Worm (Caenorhabditis elegans) whole organism, mixed stage, embryonic: ENCODE measurements around the gene T02H6.3.

Experiments
- ceh-39 ChIP-seq: fragments of 150-350 bp; optimal IDR thresholded peaks from 2 replicates; lab custom pipeline; 2014; ENCODE audit warnings: missing biosample characterization, missing genetic modification characterization
- lin-13 ChIP-seq: fragments of 150-350 bp; optimal IDR thresholded peaks from 2 replicates; lab custom pipeline; 2014; ENCODE audit warnings: missing biosample characterization, missing genetic modification characterization
- mab-5 ChIP-seq: fragments of 150-350 bp; optimal IDR thresholded peaks from 2 replicates; lab custom pipeline; 2014; ENCODE audit warnings: missing biosample characterization, missing genetic modification characterization
- nhr-12 ChIP-seq: fragments of 150-350 bp; optimal IDR thresholded peaks from 2 replicates; lab custom pipeline; 2014; ENCODE audit warnings: missing biosample characterization, missing genetic modification characterization
- nhr-237 ChIP-seq: fragments of 150-350 bp; optimal IDR thresholded peaks from 2 replicates; lab custom pipeline; 2014; ENCODE audit warnings: missing biosample characterization, missing genetic modification characterization
- nhr-76 ChIP-seq: sonication (generic microtip); optimal IDR thresholded peaks from 2 replicates; lab custom pipeline; 2017; ENCODE audit warnings: missing biosample characterization, missing genetic modification characterization
- sptf-1 ChIP-seq: sonication (generic microtip); optimal IDR thresholded peaks from 2 replicates; lab custom pipeline; 2017; ENCODE audit warnings: mild to moderate bottlenecking, missing genetic modification characterization, moderate library complexity, missing compliant biosample characterization
- ztf-11 ChIP-seq: fragments of 150-350 bp; optimal IDR thresholded peaks from 2 replicates; lab custom pipeline; 2014; ENCODE audit warnings: missing biosample characterization, missing genetic modification characterization

- TF ChIP-seq lin-13 (no peak), ztf-11 (tag; lab: Kevin White, UChicago) (no peak), nhr-237 (no peak), nhr-76 (tag; lab: Kevin White, UChicago) (no peak), mab-5 (no peak), ceh-39 (no peak), nhr-12 (tag; lab: Kevin White, UChicago) (no peak), sptf-1 (no peak)
Observed at ce11 chrII:691550-691949, at the start of gene T02H6.3.
